Fruit fly (Drosophila melanogaster) whole organism, embryonic: ENCODE data around the gene CG34256.

Source experiments
- Bdp1 ChIP-seq: fragments of 200-800 bp; sonication (Bioruptor generic); optimal IDR thresholded peaks from 3 replicates; lab custom pipeline; 2016; ENCODE audit warnings: missing biosample characterization, missing genetic modification characterization
- CG10274 ChIP-seq: fragments of 200-800 bp; sonication (Bioruptor generic); optimal IDR thresholded peaks from 3 replicates; lab custom pipeline; 2017; ENCODE audit warnings: missing biosample characterization, mild to moderate bottlenecking, missing genetic modification characterization
- CG10366 ChIP-seq: fragments of 200-800 bp; sonication (Bioruptor generic); IDR thresholded peaks from 2 replicates; pipeline ENCODE4 v1.3.6; 2022; ENCODE audit warnings: missing biosample characterization, missing genetic modification characterization
- CG10959 ChIP-seq: fragments of 200-800 bp; sonication (Bioruptor generic); IDR thresholded peaks from 2 replicates; pipeline ENCODE4 v1.3.6; 2022; ENCODE audit warnings: missing biosample characterization, missing genetic modification characterization
- CG11093 ChIP-seq: fragments of 200-800 bp; sonication (Bioruptor generic); IDR thresholded peaks from 3 replicates; pipeline ENCODE4 v1.3.6; 2022; ENCODE audit warnings: missing biosample characterization, missing genetic modification characterization
- CG12744 ChIP-seq: fragments of 200-800 bp; sonication (Bioruptor generic); optimal IDR thresholded peaks from 2 replicates; lab custom pipeline; 2016; ENCODE audit warnings: missing biosample characterization, missing genetic modification characterization
- CG14050 ChIP-seq: fragments of 200-800 bp; sonication (Bioruptor generic); IDR thresholded peaks from 3 replicates; pipeline ENCODE4 v1.3.6; 2022; ENCODE audit warnings: missing biosample characterization, missing genetic modification characterization
- CG15601 ChIP-seq: fragments of 200-800 bp; sonication (Bioruptor generic); optimal IDR thresholded peaks from 3 replicates; lab custom pipeline; 2019; ENCODE audit warnings: missing biosample characterization, mild to moderate bottlenecking, missing genetic modification characterization, moderate library complexity
- CG16813 ChIP-seq: fragments of 200-800 bp; sonication (Bioruptor generic); IDR thresholded peaks from 3 replicates; pipeline ENCODE4 v1.3.6; 2022; ENCODE audit warnings: missing biosample characterization, missing genetic modification characterization; ENCODE audit not compliant: partially characterized antibody
- CG1792 ChIP-seq: fragments of 200-800 bp; sonication (Bioruptor generic); optimal IDR thresholded peaks from 2 replicates; lab custom pipeline; 2016; ENCODE audit warnings: missing biosample characterization, missing genetic modification characterization
- CG18262 ChIP-seq: fragments of 200-800 bp; optimal IDR thresholded peaks from 3 replicates; lab custom pipeline; 2019; ENCODE audit warnings: missing biosample characterization, mild to moderate bottlenecking, missing genetic modification characterization, moderate library complexity
- CG18476 ChIP-seq: fragments of 200-800 bp; sonication (Bioruptor generic); optimal IDR thresholded peaks from 2 replicates; lab custom pipeline; 2016; ENCODE audit warnings: missing biosample characterization, mild to moderate bottlenecking, missing genetic modification characterization
- CG2202 ChIP-seq: fragments of 200-800 bp; sonication (Bioruptor generic); optimal IDR thresholded peaks from 2 replicates; lab custom pipeline; 2018; ENCODE audit warnings: missing biosample characterization, mild to moderate bottlenecking, missing genetic modification characterization
- CG4360 ChIP-seq: fragments of 200-800 bp; sonication (Bioruptor generic); IDR thresholded peaks from 2 replicates; pipeline ENCODE4 v1.3.6; 2022; ENCODE audit warnings: missing biosample characterization, missing genetic modification characterization
- CG4730 ChIP-seq: fragments of 200-800 bp; sonication (Bioruptor generic); IDR thresholded peaks from 2 replicates; pipeline ENCODE4 v1.3.6; 2022; ENCODE audit warnings: missing biosample characterization, missing genetic modification characterization
- CG7372 ChIP-seq: fragments of 200-800 bp; sonication (Bioruptor generic); IDR thresholded peaks from 2 replicates; pipeline ENCODE4 v1.3.6; 2022; ENCODE audit warnings: missing biosample characterization, missing genetic modification characterization
- CG7928 ChIP-seq: fragments of 200-800 bp; sonication (Bioruptor generic); optimal IDR thresholded peaks from 2 replicates; lab custom pipeline; 2017; ENCODE audit warnings: missing biosample characterization, mild to moderate bottlenecking, missing genetic modification characterization
- CG9609 ChIP-seq: fragments of 200-800 bp; sonication (Bioruptor generic); optimal IDR thresholded peaks from 3 replicates; lab custom pipeline; 2016; ENCODE audit warnings: missing biosample characterization, missing genetic modification characterization
- Deaf1 ChIP-seq: fragments of 200-800 bp; optimal IDR thresholded peaks from 3 replicates; lab custom pipeline; 2019; ENCODE audit warnings: missing biosample characterization, mild to moderate bottlenecking, missing genetic modification characterization, moderate library complexity
- H15 ChIP-seq: fragments of 200-800 bp; sonication (Bioruptor generic); IDR thresholded peaks from 3 replicates; pipeline ENCODE4 v1.3.6; 2022; ENCODE audit warnings: missing biosample characterization, missing genetic modification characterization
- Hmr ChIP-seq: fragments of 200-800 bp; sonication (Bioruptor generic); optimal IDR thresholded peaks from 3 replicates; lab custom pipeline; 2017; ENCODE audit warnings: mild to moderate bottlenecking, missing biosample characterization, missing genetic modification reagents, missing genetic modification characterization
- Lhr ChIP-seq: fragments of 200-800 bp; sonication (Bioruptor generic); optimal IDR thresholded peaks from 3 replicates; lab custom pipeline; 2017; ENCODE audit warnings: mild to moderate bottlenecking, missing biosample characterization, missing genetic modification reagents, missing genetic modification characterization
- Max ChIP-seq: fragments of 200-800 bp; sonication (Bioruptor generic); optimal IDR thresholded peaks from 2 replicates; lab custom pipeline; 2016; ENCODE audit warnings: missing biosample characterization, mild to moderate bottlenecking, missing genetic modification characterization
- Med ChIP-seq: fragments of 200-800 bp; sonication (Bioruptor generic); peaks from one replicate; lab custom pipeline; 2016; ENCODE audit warnings: missing biosample characterization, missing genetic modification characterization, mild to moderate bottlenecking, inconsistent platforms, moderate library complexity
- Nf-YC ChIP-seq: fragments of 200-800 bp; optimal IDR thresholded peaks from 3 replicates; lab custom pipeline; 2019; ENCODE audit warnings: missing biosample characterization, mild to moderate bottlenecking, missing genetic modification characterization, moderate library complexity
- Sox100B ChIP-seq: fragments of 200-800 bp; sonication (Bioruptor generic); optimal IDR thresholded peaks from 3 replicates; lab custom pipeline; 2018; ENCODE audit warnings: missing biosample characterization, mild to moderate bottlenecking, missing genetic modification characterization
- Stat92E ChIP-seq, 3 experiments: fragments of >200 bp in 2 of 3; fragments of 200-800 bp in 1 of 3; sonication (Bioruptor generic) in 1 of 3; optimal IDR thresholded peaks; 2 replicates each; lab custom pipeline; 2017 to 2019; ENCODE audit warnings: missing biosample characterization in 3 of 3, missing genetic modification characterization in 3 of 3, mild to moderate bottlenecking in 1 of 3, moderate library complexity in 1 of 3
- Taf1 ChIP-seq: fragments of 200-800 bp; sonication (Bioruptor generic); IDR thresholded peaks from 2 replicates; pipeline ENCODE4 v1.3.6; 2022; ENCODE audit warnings: missing biosample characterization, missing genetic modification characterization
- ap ChIP-seq: fragments of 200-800 bp; sonication (Bioruptor generic); IDR thresholded peaks from 2 replicates; pipeline ENCODE4 v1.3.6; 2022; ENCODE audit warnings: missing biosample characterization, missing genetic modification characterization
- az2 ChIP-seq: fragments of 200-800 bp; sonication (Bioruptor generic); optimal IDR thresholded peaks from 3 replicates; lab custom pipeline; 2016; ENCODE audit warnings: missing biosample characterization, missing genetic modification characterization
- bcd ChIP-seq: fragments of 200-800 bp; sonication (Bioruptor generic); optimal IDR thresholded peaks from 2 replicates; lab custom pipeline; 2017; ENCODE audit warnings: missing biosample characterization, mild to moderate bottlenecking, missing genetic modification characterization
- bowl ChIP-seq: fragments of 200-800 bp; sonication (Bioruptor generic); IDR thresholded peaks from 2 replicates; pipeline ENCODE4 v1.3.6; 2022; ENCODE audit warnings: missing biosample characterization, missing genetic modification characterization
- bsh ChIP-seq, 2 experiments: fragments of 200-800 bp; sonication (Bioruptor generic); optimal IDR thresholded peaks; 2 replicates each; lab custom pipeline; 2017 to 2018; ENCODE audit warnings: mild to moderate bottlenecking in 2 of 2, missing biosample characterization in 2 of 2, missing genetic modification characterization in 2 of 2, moderate library complexity in 1 of 2
- btn ChIP-seq: fragments of 200-800 bp; sonication (Bioruptor generic); optimal IDR thresholded peaks from 2 replicates; lab custom pipeline; 2016; ENCODE audit warnings: missing biosample characterization, missing genetic modification characterization
- caup ChIP-seq: fragments of 200-800 bp; sonication (Bioruptor generic); optimal IDR thresholded peaks from 3 replicates; lab custom pipeline; 2017; ENCODE audit warnings: missing biosample characterization, mild to moderate bottlenecking, missing genetic modification characterization, moderate library complexity; ENCODE audit not compliant: severe bottlenecking
- danr ChIP-seq: fragments of 200-800 bp; sonication (Bioruptor generic); IDR thresholded peaks from 2 replicates; pipeline ENCODE4 v1.3.6; 2022; ENCODE audit warnings: missing biosample characterization, missing genetic modification characterization
- dati ChIP-seq: fragments of 200-800 bp; sonication (Bioruptor generic); IDR thresholded peaks from 2 replicates; pipeline ENCODE4 v1.3.6; 2022; ENCODE audit warnings: missing biosample characterization, missing genetic modification characterization
- fd64A ChIP-seq: fragments of 200-800 bp; sonication (Bioruptor generic); optimal IDR thresholded peaks from 3 replicates; lab custom pipeline; 2018; ENCODE audit warnings: missing biosample characterization, mild to moderate bottlenecking, missing genetic modification characterization
- klu ChIP-seq: fragments of 200-800 bp; sonication (Bioruptor generic); IDR thresholded peaks from 2 replicates; pipeline ENCODE4 v1.3.6; 2022; ENCODE audit warnings: missing biosample characterization, missing genetic modification characterization
- lab ChIP-seq: fragments of 200-800 bp; sonication (Bioruptor generic); optimal IDR thresholded peaks from 3 replicates; lab custom pipeline; 2017; ENCODE audit warnings: missing biosample characterization, missing genetic modification characterization, mild to moderate bottlenecking, moderate library complexity, missing genetic modification reagents
- pnt ChIP-seq: fragments of 200-800 bp; sonication (Bioruptor generic); optimal IDR thresholded peaks from 3 replicates; lab custom pipeline; 2016; ENCODE audit warnings: missing biosample characterization, missing genetic modification characterization
- psq ChIP-seq: fragments of 200-800 bp; sonication (Bioruptor generic); optimal IDR thresholded peaks from 2 replicates; lab custom pipeline; 2017; ENCODE audit warnings: missing biosample characterization, missing genetic modification characterization
- slp2 ChIP-seq: fragments of 200-800 bp; sonication (Bioruptor generic); optimal IDR thresholded peaks from 2 replicates; lab custom pipeline; 2016; ENCODE audit warnings: missing biosample characterization, missing genetic modification characterization
- tgo ChIP-seq: fragments of 200-800 bp; sonication (Bioruptor generic); IDR thresholded peaks from 3 replicates; pipeline ENCODE4 v1.3.6; 2022; ENCODE audit warnings: missing biosample characterization, missing genetic modification characterization
- tll ChIP-seq, 2 experiments: fragments of 200-800 bp in 1 of 2; fragments of >200 bp in 1 of 2; sonication (Bioruptor generic) in 1 of 2; optimal IDR thresholded peaks; 2 replicates each; lab custom pipeline; 2017 to 2019; ENCODE audit warnings: missing biosample characterization in 2 of 2, missing genetic modification characterization in 2 of 2, mild to moderate bottlenecking in 1 of 2, moderate library complexity in 1 of 2
- tna ChIP-seq: fragments of 200-800 bp; sonication (Bioruptor generic); IDR thresholded peaks from 2 replicates; pipeline ENCODE4 v1.3.6; 2022; ENCODE audit warnings: missing biosample characterization, missing genetic modification characterization; ENCODE audit not compliant: partially characterized antibody
- tup ChIP-seq: fragments of 200-800 bp; sonication (Bioruptor generic); optimal IDR thresholded peaks from 2 replicates; lab custom pipeline; 2016; ENCODE audit warnings: missing biosample characterization, mild to moderate bottlenecking, missing genetic modification characterization, moderate library complexity
- unc-4 ChIP-seq: fragments of 200-800 bp; sonication (Bioruptor generic); IDR thresholded peaks from 2 replicates; pipeline ENCODE4 v1.3.6; 2022; ENCODE audit warnings: missing biosample characterization, missing genetic modification characterization; ENCODE audit not compliant: partially characterized antibody
- vnd ChIP-seq: fragments of 200-800 bp; sonication (Bioruptor generic); IDR thresholded peaks from 3 replicates; pipeline ENCODE4 v1.3.6; 2022; ENCODE audit warnings: missing biosample characterization, missing genetic modification characterization; ENCODE audit not compliant: partially characterized antibody

The CG34256 gene

DNA sequence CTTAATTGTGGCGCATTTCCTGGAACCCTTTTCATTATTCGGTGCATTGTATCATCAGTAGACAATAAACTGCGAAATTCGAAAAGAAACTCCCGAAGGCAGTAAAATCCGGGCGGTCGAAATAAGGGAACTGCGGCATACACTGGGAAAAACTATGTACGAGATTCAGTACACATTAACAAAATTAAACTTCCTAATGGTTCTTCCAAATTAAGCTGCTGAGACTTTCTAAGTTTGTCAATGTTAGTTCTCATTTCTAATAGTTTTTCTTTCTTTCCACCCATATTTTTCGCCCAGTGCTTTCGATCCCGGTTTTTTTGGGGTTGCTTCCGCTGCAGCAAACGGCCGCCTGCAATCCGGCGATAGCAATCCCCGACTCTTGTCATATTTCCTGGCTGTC, 35.2 kb upstream of the CG34256 start (continued):
- peak; percentile 59 for TF ChIP-seq CG12744 (GFP tag; lab: Kevin White, UChicago)
- peak; percentile 97 for TF ChIP-seq Med
- peak; percentile 58 for TF ChIP-seq pnt (GFP tag; lab: Kevin White, UChicago)
- peak in 1 of 3 experiments; percentile 70 for TF ChIP-seq Stat92E (GFP tag; optimal IDR thresholded peaks at IDR 0.05; lab: Kevin White, UChicago)
- peak; percentile 45 for TF ChIP-seq Deaf1 (tag; lab: Kevin White, UChicago)
- TF ChIP-seq CG10366 (GFP tag; lab: Robert Waterston, UW): peak; percentile 77
- TF ChIP-seq Max: peak; percentile 68
- TF ChIP-seq CG9609: peak; percentile 83
- TF ChIP-seq tll (GFP tag; optimal IDR thresholded peaks at IDR 0.05; lab: Kevin White, UChicago): no peak
- TF ChIP-seq bcd (GFP tag; lab: Kevin White, UChicago): peak; percentile 73
- TF ChIP-seq btn (GFP tag; lab: Kevin White, UChicago): peak; percentile 86
- TF ChIP-seq H15 (GFP tag; lab: Robert Waterston, UW): peak; percentile 82
- peak; percentile 24 for TF ChIP-seq Nf-YC
- peak; percentile 61 for TF ChIP-seq caup (GFP tag; lab: Kevin White, UChicago)
- peak; percentile 64 for TF ChIP-seq CG4360 (GFP tag; lab: Robert Waterston, UW)
- peak in 1 of 2 experiments; percentile 91 for TF ChIP-seq bsh (GFP tag; optimal IDR thresholded peaks at IDR 0.05; lab: Kevin White, UChicago)
- peak; percentile 84 for TF ChIP-seq lab (GFP tag; lab: Kevin White, UChicago)
- 0 out of 2 replicates have a peak, but pooled peaks have one; percentile 30 for TF ChIP-seq CG7372 (GFP tag; lab: Robert Waterston, UW)
- peak; percentile 66 for TF ChIP-seq Bdp1 (GFP tag; lab: Kevin White, UChicago)
- TF ChIP-seq tgo (GFP tag; lab: Robert Waterston, UW): peak; percentile 74
- TF ChIP-seq dati (GFP tag; lab: Robert Waterston, UW): peak; percentile 66; the same call in 1 of the 2 replicates
- peak; percentile 83 for TF ChIP-seq CG15601
- no peak for TF ChIP-seq tna (GFP tag; lab: Robert Waterston, UW)
- peak; percentile 16 for TF ChIP-seq Hmr
- TF ChIP-seq CG4730 (GFP tag; lab: Robert Waterston, UW): peak; percentile 66; the same call in 1 of the 2 replicates
- TF ChIP-seq klu: peak; percentile 51; the same call in 1 of the 2 replicates
- no peak for TF ChIP-seq CG7928
- no peak for TF ChIP-seq vnd (GFP tag; lab: Robert Waterston, UW)
- peak; percentile 32 for TF ChIP-seq CG1792 (GFP tag; lab: Kevin White, UChicago)
- peak; percentile 47; the same call in 1 of the 2 replicates for TF ChIP-seq bowl (GFP tag; lab: Robert Waterston, UW)
- TF ChIP-seq slp2: peak; percentile 80
- TF ChIP-seq Sox100B (GFP tag; lab: Kevin White, UChicago): peak; percentile 62
- TF ChIP-seq CG10274 (GFP tag; lab: Kevin White, UChicago): peak; percentile 27
- peak; percentile 62; the same call in 2 of the 3 replicates for TF ChIP-seq CG11093 (GFP tag; lab: Robert Waterston, UW)
- 0 out of 2 replicates have a peak, but pooled peaks have one; percentile 13 for TF ChIP-seq Taf1 (GFP tag; lab: Robert Waterston, UW)
- TF ChIP-seq CG10959: no peak
- peak; percentile 60 for TF ChIP-seq fd64A
- peak; percentile 83 for TF ChIP-seq az2
- 0 out of 2 replicates have a peak, but pooled peaks have one; percentile 24 for TF ChIP-seq danr (GFP tag; lab: Robert Waterston, UW)
- peak; percentile 5 for TF ChIP-seq psq
- TF ChIP-seq ap: peak; percentile 79
- peak; percentile 90 for TF ChIP-seq CG18262 (tag; lab: Kevin White, UChicago)
- no peak for TF ChIP-seq unc-4 (GFP tag; lab: Robert Waterston, UW)
- TF ChIP-seq CG16813: no peak
- peak; percentile 45 for TF ChIP-seq CG18476 (GFP tag; lab: Kevin White, UChicago)
- TF ChIP-seq tup: peak; percentile 50
- TF ChIP-seq CG14050 (GFP tag; lab: Robert Waterston, UW): peak; percentile 52; the same call in 1 of the 3 replicates
- peak; percentile 53 for TF ChIP-seq Lhr
- peak; percentile 70 for TF ChIP-seq CG2202
